Fruit fly (Drosophila melanogaster): Measurements from ENCODE around the gene Ubc6.

DNA sequence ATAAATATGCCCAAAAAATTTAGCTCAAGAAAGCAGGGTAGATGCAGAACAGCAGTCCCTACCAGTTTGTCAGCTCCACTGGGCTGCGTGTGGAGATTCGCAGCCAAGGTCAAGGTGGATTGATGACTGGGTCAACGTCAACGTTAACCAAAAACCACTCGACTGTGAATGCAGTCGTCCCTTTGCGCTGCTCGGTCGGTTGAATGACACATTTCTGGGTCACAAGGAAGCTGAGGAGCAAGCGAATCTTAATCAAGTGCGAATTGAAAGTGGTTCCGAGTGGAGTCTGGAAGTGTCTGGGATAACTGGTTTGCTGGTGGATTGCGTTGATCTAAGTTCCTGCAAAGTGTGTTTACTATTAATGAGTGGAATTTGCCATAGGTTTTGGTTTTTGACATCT is 10.9 kb upstream of the Ubc6 start:
- TF ChIP-seq psq (optimal IDR thresholded peaks at IDR 0.05) (no peak), Myc (optimal IDR thresholded peaks at IDR 0.05) (no peak)
